Worm (Caenorhabditis elegans): ENCODE data around the gene cut-3.
"Not testable (repeated sequence)": the region's sequence is repeated elsewhere in the genome, so short reads cannot be mapped to it uniquely, and the experiment has no call there.

cut-3 gene

DNA sequence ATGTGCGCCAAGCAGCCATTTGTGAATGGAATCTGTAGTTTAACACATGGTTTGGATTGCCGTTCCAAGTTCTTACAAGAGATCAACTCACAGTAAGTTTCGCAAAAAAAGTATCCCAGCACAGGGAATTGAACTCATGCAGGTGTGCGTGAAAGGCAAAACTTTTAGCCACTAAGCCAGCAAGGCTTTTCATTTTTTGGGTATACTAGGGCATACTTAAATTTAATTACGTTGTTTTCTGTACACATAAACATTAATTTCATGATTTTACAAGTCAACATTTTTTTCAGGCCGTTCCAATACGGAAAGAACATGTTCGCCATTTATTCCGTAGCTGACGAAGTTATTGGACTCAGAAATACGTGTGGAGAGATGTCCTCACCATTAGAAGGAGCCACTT is 5.1 kb downstream of the cut-3 start:
- no peak for TF ChIP-seq him-1 (tag; optimal IDR thresholded peaks at IDR 0.05)
- TF ChIP-seq dao-5 (tag; optimal IDR thresholded peaks at IDR 0.05), result peak; percentile 86
- TF ChIP-seq W03F9.2 (tag; optimal IDR thresholded peaks at IDR 0.05), result no peak

DNA sequence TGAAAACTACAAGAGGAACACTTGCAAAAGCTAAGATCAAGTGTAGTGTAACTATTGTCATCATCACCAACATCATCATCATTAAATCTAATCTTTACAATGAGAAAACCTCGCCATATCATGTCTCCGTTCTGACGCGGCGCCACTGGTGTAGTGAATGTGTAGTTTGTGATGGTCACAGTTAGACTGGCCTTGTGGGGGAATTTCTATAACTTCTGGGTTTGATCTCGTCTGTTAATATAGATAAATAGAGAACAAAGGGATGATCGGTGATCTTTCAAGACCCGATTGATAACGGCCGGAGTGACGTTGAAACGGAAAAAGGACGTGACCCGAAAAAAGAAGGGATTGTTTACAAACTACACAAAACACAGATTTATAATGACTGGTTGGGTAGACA is 5.8 kb downstream of the cut-3 start:
- TF ChIP-seq him-1 (tag; optimal IDR thresholded peaks at IDR 0.05) (no peak), W03F9.2 (tag; optimal IDR thresholded peaks at IDR 0.05) (no peak), dao-5 (tag; optimal IDR thresholded peaks at IDR 0.05) (no peak)

DNA sequence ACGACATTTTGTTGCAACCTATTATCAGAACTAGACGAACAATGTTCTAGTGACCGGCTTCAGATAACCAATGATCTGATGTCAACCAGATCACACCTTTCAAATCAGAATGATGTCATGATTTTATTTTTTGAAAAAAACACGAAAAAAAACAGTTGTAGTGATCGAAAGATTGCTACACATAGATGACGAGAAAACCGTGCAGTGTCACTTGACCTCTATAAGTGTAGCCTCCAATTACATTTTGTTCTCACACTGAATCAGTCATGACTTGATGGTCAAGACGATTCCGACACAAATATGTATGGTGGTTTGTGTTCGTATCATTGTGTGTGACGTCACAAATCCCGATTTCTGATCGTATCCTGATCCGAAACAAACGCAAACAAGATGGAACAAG is 6.5 kb downstream of the cut-3 start:
- no peak for TF ChIP-seq him-1 (tag; optimal IDR thresholded peaks at IDR 0.05)
- no peak for TF ChIP-seq dao-5 (tag; optimal IDR thresholded peaks at IDR 0.05)
- no peak for TF ChIP-seq W03F9.2 (tag; optimal IDR thresholded peaks at IDR 0.05)

- no peak for TF ChIP-seq him-1 (tag; optimal IDR thresholded peaks at IDR 0.05)
- no peak for TF ChIP-seq W03F9.2 (tag; optimal IDR thresholded peaks at IDR 0.05)
- TF ChIP-seq dao-5 (tag; optimal IDR thresholded peaks at IDR 0.05), result no peak
Observed at ce11 chrII:8438791-8439287, 7.8 kb downstream of the cut-3 start, which contains the start of gene lips-10. TSS of gene lips-10 (plus strand) at chrII:8439168.

ce11 chrII:8437035-8437434 is 9.6 kb downstream of the cut-3 start, which contains the start of gene acp-3:
TSS of gene acp-3 (minus strand) at chrII:8437135.
- TF ChIP-seq W03F9.2 (tag; optimal IDR thresholded peaks at IDR 0.05), result no peak
- no peak for TF ChIP-seq him-1 (tag; optimal IDR thresholded peaks at IDR 0.05)
- TF ChIP-seq dao-5 (tag; optimal IDR thresholded peaks at IDR 0.05), result no peak

ce11 chrII:8435005-8435404 is 11.6 kb downstream of the cut-3 start, which contains the start of gene acp-4:
TSS of gene acp-4 (minus strand) at chrII:8435105.
- TF ChIP-seq him-1 (tag; optimal IDR thresholded peaks at IDR 0.05) (no peak), dao-5 (tag; optimal IDR thresholded peaks at IDR 0.05) (no peak), W03F9.2 (tag; optimal IDR thresholded peaks at IDR 0.05) (no peak)

DNA sequence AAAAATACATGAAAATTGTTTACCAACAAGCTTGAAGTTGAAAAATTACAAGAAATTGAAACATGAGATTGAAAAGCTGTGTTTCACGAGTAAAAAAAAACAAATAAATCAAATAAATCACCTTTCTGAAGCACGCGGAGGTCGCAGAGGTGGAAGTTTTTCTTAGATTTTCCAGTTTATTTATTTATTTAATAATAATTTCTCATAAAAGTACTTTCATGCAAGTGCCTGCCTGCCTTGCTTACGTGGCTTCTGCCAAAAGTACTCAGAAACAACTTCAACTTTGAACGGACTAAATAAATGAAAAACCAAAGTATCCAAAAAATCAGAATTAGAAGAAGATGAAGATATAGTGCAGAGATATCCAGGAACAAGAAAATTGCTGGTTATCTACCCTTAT is 14.7 kb downstream of the cut-3 start, which contains the start of gene acp-2:
Gene acp-2, minus strand, starts transcription at position 101 of the 400 bp plus-strand sequence.
- no peak for TF ChIP-seq dao-5 (tag; optimal IDR thresholded peaks at IDR 0.05)
- TF ChIP-seq him-1 (tag; optimal IDR thresholded peaks at IDR 0.05), result no peak
- TF ChIP-seq W03F9.2 (tag; optimal IDR thresholded peaks at IDR 0.05), result no peak

- peak; percentile 31 for TF ChIP-seq W03F9.2 (tag; optimal IDR thresholded peaks at IDR 0.05)
- no peak for TF ChIP-seq him-1 (tag; optimal IDR thresholded peaks at IDR 0.05)
Observed at ce11 chrII:8428947-8429919, 17.4 kb downstream of the cut-3 start.

- TF ChIP-seq dao-5 (tag; optimal IDR thresholded peaks at IDR 0.05), result no peak
- no peak for TF ChIP-seq W03F9.2 (tag; optimal IDR thresholded peaks at IDR 0.05)
- TF ChIP-seq him-1 (tag; optimal IDR thresholded peaks at IDR 0.05), result no peak
Observed at ce11 chrII:8428758-8428946, 18.0 kb downstream of the cut-3 start, which contains the start of gene F14E5.2. TSS of gene F14E5.2 (minus strand) at chrII:8428858.

ce11 chrII:8420775-8421388 is 25.7 kb downstream of the cut-3 start:
- TF ChIP-seq W03F9.2 (tag; optimal IDR thresholded peaks at IDR 0.05), result no peak
- no peak for TF ChIP-seq dao-5 (tag; optimal IDR thresholded peaks at IDR 0.05)
- TF ChIP-seq him-1 (tag; optimal IDR thresholded peaks at IDR 0.05), result no peak

DNA sequence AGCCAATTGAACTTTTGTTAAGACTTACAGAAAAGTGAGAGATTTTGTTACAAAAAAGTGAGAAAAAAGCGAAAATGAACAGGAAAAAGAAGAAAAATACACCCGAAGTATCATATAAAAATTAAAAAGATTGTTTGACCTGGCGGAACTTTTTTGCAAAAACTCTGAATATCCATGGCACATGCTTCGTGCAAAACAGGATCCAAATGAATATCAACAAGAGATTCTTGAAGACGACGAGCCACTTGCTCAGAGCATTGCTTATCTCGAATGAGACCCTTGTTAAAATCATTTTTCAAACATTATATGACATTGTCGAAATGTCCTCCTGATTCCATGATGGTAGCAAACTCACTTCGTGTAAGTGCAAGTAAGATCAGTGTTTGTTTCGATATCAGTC is 26.8 kb downstream of the cut-3 start, which contains the start of gene F14E5.8:
Gene F14E5.8, plus strand, starts transcription at position 301 of the 400 bp plus-strand sequence.
- not testable (repeated sequence) for TF ChIP-seq dao-5, W03F9.2, him-1 (tag; optimal IDR thresholded peaks at IDR 0.05)

- TF ChIP-seq W03F9.2 (tag; optimal IDR thresholded peaks at IDR 0.05), result no peak
- no peak for TF ChIP-seq him-1 (tag; optimal IDR thresholded peaks at IDR 0.05)
- TF ChIP-seq dao-5 (tag; optimal IDR thresholded peaks at IDR 0.05), result no peak
Observed at ce11 chrII:8419015-8419414, 27.6 kb downstream of the cut-3 start.

- no peak for TF ChIP-seq W03F9.2 (tag; optimal IDR thresholded peaks at IDR 0.05)
- no peak for TF ChIP-seq dao-5 (tag; optimal IDR thresholded peaks at IDR 0.05)
- TF ChIP-seq him-1 (tag; optimal IDR thresholded peaks at IDR 0.05), result no peak
Observed at ce11 chrII:8417059-8417668, 29.5 kb downstream of the cut-3 start, which contains the start of gene fdgt-2. TSS of gene fdgt-2 (plus strand) at chrII:8417618.

Measured in whole organism, L4/young adult.